Worm (Caenorhabditis elegans): ENCODE results near the gene clec-142.

DNA sequence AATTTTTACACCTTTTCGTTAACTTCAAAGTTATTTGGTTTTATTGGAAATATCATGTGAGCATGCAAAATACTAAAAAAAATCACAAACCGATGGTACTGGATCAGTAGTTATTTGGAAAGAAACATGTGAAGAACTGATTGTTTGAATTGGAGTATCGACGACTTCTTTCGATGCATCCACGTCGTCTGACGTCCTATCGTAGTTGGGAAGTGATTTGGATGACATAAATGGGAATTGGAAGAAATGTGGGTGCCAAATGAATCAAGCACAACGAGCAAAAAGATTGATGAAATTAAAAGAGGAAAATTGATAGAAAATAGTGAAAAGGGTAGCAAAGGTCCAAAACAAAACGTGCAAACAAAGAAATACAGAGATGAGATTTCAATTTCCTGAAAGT, 42.8 kb downstream of the clec-142 start, which contains the start of gene shw-1:
- no peak for TF ChIP-seq mep-1 (tag; optimal IDR thresholded peaks at IDR 0.05)
- no peak for TF ChIP-seq nhr-11 (tag; optimal IDR thresholded peaks at IDR 0.05)
- TF ChIP-seq nhr-77 (tag; optimal IDR thresholded peaks at IDR 0.05) = no peak
- TF ChIP-seq fkh-10 (GFP tag; optimal IDR thresholded peaks at IDR 0.05) = no peak
- TF ChIP-seq ama-1 (optimal IDR thresholded peaks at IDR 0.05) = no peak
- no peak for TF ChIP-seq nhr-90 (tag; optimal IDR thresholded peaks at IDR 0.05; ENCODE audit: poor library complexity)
- TF ChIP-seq fkh-4 (tag; optimal IDR thresholded peaks at IDR 0.05; ENCODE audit: borderline replicate concordance) = no peak
- TF ChIP-seq unc-98 (GFP tag; IDR thresholded peaks at IDR 0.05) = no peak
- no peak for TF ChIP-seq lsy-2 (tag; optimal IDR thresholded peaks at IDR 0.05)
- no peak for TF ChIP-seq lin-13 (GFP tag; optimal IDR thresholded peaks at IDR 0.05)
- no peak for TF ChIP-seq lir-3 (tag; optimal IDR thresholded peaks at IDR 0.05; ENCODE audit: poor library complexity)
- TF ChIP-seq nhr-85 (tag) = no peak
- TF ChIP-seq elt-3 (tag; optimal IDR thresholded peaks at IDR 0.05) = no peak
